Fruit fly (Drosophila melanogaster): ENCODE results near the gene CG12531.

CG12531 gene

dm6 chrX:19696845-19697244 lies 21.9 kb upstream of the CG12531 start, which contains the start of gene Cdc42 (continued):
- TF ChIP-seq nerfin-2 (GFP tag; IDR thresholded peaks at IDR 0.05; ENCODE audit: partially characterized antibody) (0 out of 2 replicates have a peak, but pooled peaks have one; percentile 31), Med (GFP tag) (peak; percentile 87), Dp (GFP tag; optimal IDR thresholded peaks at IDR 0.05) (peak; percentile 4), Rfx (GFP tag; IDR thresholded peaks at IDR 0.05) (peak; percentile 43; the same call in 1 of the 2 replicates), CG1603 (tag; optimal IDR thresholded peaks at IDR 0.05) (peak; percentile 57), Oaz (GFP tag; IDR thresholded peaks at IDR 0.05) (no peak), Hey (tag; optimal IDR thresholded peaks at IDR 0.05) (no peak), CG11456 (GFP tag; IDR thresholded peaks at IDR 0.05) (peak; percentile 20; the same call in 1 of the 3 replicates), pzg (GFP tag; optimal IDR thresholded peaks at IDR 0.05) (peak; percentile 66), D19A (tag; optimal IDR thresholded peaks at IDR 0.05) (no peak), CG6791 (GFP tag; IDR thresholded peaks at IDR 0.05; ENCODE audit: partially characterized antibody) (peak; percentile 42; the same call in 2 of the 3 replicates), CG4617 (GFP tag; optimal IDR thresholded peaks at IDR 0.05; ENCODE audit: borderline replicate concordance) (peak; percentile 51), HLH4C (GFP tag; IDR thresholded peaks at IDR 0.05; ENCODE audit: partially characterized antibody) (0 out of 3 replicates have a peak, but pooled peaks have one; percentile 34), oc (tag; optimal IDR thresholded peaks at IDR 0.05) (no peak), YL-1 (GFP tag; optimal IDR thresholded peaks at IDR 0.05) (no peak), BEAF-32 (GFP tag; optimal IDR thresholded peaks at IDR 0.05) (peak; percentile 55), gfzf (GFP tag; optimal IDR thresholded peaks at IDR 0.05) (peak; percentile 58), CG10321 (GFP tag; IDR thresholded peaks at IDR 0.05) (peak; percentile 46; the same call in 1 of the 2 replicates), emc (GFP tag; optimal IDR thresholded peaks at IDR 0.05) (no peak), Myb (GFP tag; optimal IDR thresholded peaks at IDR 0.05) (peak; percentile 4), amos (GFP tag; IDR thresholded peaks at IDR 0.05; ENCODE audit: partially characterized antibody) (peak; percentile 45), MBD-R2 (GFP tag; IDR thresholded peaks at IDR 0.05) (peak; percentile 51), CG12155 (GFP tag; optimal IDR thresholded peaks at IDR 0.05) (peak; percentile 96), zfh1 (GFP tag; IDR thresholded peaks at IDR 0.05) (peak; percentile 34; the same call in 2 of the 3 replicates), sr (GFP tag; IDR thresholded peaks at IDR 0.05) (0 out of 3 replicates have a peak, but pooled peaks have one; percentile 34), GATAe (GFP tag; conservative IDR thresholded peaks at IDR 0.05) (no peak), CG13894 (tag; optimal IDR thresholded peaks at IDR 0.05) (peak; percentile 61), CG12659 (GFP tag; optimal IDR thresholded peaks at IDR 0.05) (peak; percentile 29), CG34422 (GFP tag; IDR thresholded peaks at IDR 0.05) (0 out of 3 replicates have a peak, but pooled peaks have one; percentile 31), Sry-δ (GFP tag; optimal IDR thresholded peaks at IDR 0.05) (peak; percentile 71), cg (GFP tag; optimal IDR thresholded peaks at IDR 0.05) (no peak), CG1024 (GFP tag; IDR thresholded peaks at IDR 0.05) (peak; percentile 30; the same call in 1 of the 2 replicates), pb (GFP tag; optimal IDR thresholded peaks at IDR 0.05) (no peak), slbo (GFP tag; IDR thresholded peaks at IDR 0.05) (peak; percentile 21; the same call in 1 of the 2 replicates), trem (tag; optimal IDR thresholded peaks at IDR 0.05) (peak; percentile 19), CG12391 (tag; optimal IDR thresholded peaks at IDR 0.05) (peak; percentile 5), CG9797 (GFP tag; optimal IDR thresholded peaks at IDR 0.05) (peak; percentile 20), CG3847 (GFP tag; IDR thresholded peaks at IDR 0.05) (0 out of 2 replicates have a peak, but pooled peaks have one; percentile 17), CG8290 (GFP tag; optimal IDR thresholded peaks at IDR 0.05) (peak; percentile 34), CG8290 (tag; optimal IDR thresholded peaks at IDR 0.05) (peak in 1 of 2 experiments; percentile 75), Ets97D (GFP tag; optimal IDR thresholded peaks at IDR 0.05) (peak; percentile 23), CG9609 (GFP tag; optimal IDR thresholded peaks at IDR 0.05) (no peak), CG3995 (GFP tag; optimal IDR thresholded peaks at IDR 0.05) (peak; percentile 92), CG42726 (GFP tag; IDR thresholded peaks at IDR 0.05; ENCODE audit: partially characterized antibody) (0 out of 2 replicates have a peak, but pooled peaks have one; percentile 20), CG9727 (GFP tag; optimal IDR thresholded peaks at IDR 0.05) (no peak), Pdp1 (GFP tag; optimal IDR thresholded peaks at IDR 0.05) (peak in 1 of 2 experiments; percentile 6), aop (GFP tag; IDR thresholded peaks at IDR 0.05) (peak; percentile 51; the same call in 1 of the 2 replicates), sens (GFP tag) (peak; percentile 49), unc-4 (GFP tag; IDR thresholded peaks at IDR 0.05; ENCODE audit: partially characterized antibody) (0 out of 2 replicates have a peak, but pooled peaks have one; percentile 24)
